Fruit fly (Drosophila melanogaster) Kc167 (cell line): ENCODE results near the gene tx.

Experiments used
- Myc ChIP-seq: fragments of >200 bp; optimal IDR thresholded peaks from 2 replicates; lab custom pipeline; 2017; ENCODE audit warnings: missing external identifiers
- Sin3A ChIP-seq: fragments of >200 bp; optimal IDR thresholded peaks from 2 replicates; lab custom pipeline; 2018; ENCODE audit warnings: missing external identifiers
- h ChIP-seq: fragments of >200 bp; optimal IDR thresholded peaks from 3 replicates; lab custom pipeline; 2018; ENCODE audit warnings: missing external identifiers
- insv ChIP-seq: fragments of >200 bp; optimal IDR thresholded peaks from 3 replicates; lab custom pipeline; 2018; ENCODE audit warnings: missing external identifiers
- psq ChIP-seq: fragments of >200 bp; optimal IDR thresholded peaks from 2 replicates; lab custom pipeline; 2017; ENCODE audit warnings: missing external identifiers

dm6 chr3R:26479208-26479607 is 38.6 kb downstream of the tx start:
- TF ChIP-seq h (lab: Kevin White, UChicago) (no peak), psq (no peak), Myc (lab: Kevin White, UChicago) (no peak), insv (lab: Kevin White, UChicago) (no peak), Sin3A (lab: Kevin White, UChicago) (no peak)
